Worm (Caenorhabditis elegans) whole organism, mixed stage, embryonic: Measurements from ENCODE around the gene W04B5.3.

Experiments used
- M03D4.4 ChIP-seq: sonication (generic microtip); optimal IDR thresholded peaks from 2 replicates; lab custom pipeline; 2017; ENCODE audit warnings: mild to moderate bottlenecking, missing genetic modification characterization, missing compliant biosample characterization
- bed-3 ChIP-seq: fragments of 200-800 bp; sonication (Bioruptor generic); optimal IDR thresholded peaks from 3 replicates; lab custom pipeline; 2018; ENCODE audit warnings: mild to moderate bottlenecking, missing genetic modification characterization, moderate library complexity, missing compliant biosample characterization
- blmp-1 ChIP-seq: fragments of 150-350 bp; optimal IDR thresholded peaks from 2 replicates; lab custom pipeline; 2014; ENCODE audit warnings: missing biosample characterization, missing genetic modification characterization
- ceh-39 ChIP-seq: fragments of 150-350 bp; optimal IDR thresholded peaks from 2 replicates; lab custom pipeline; 2014; ENCODE audit warnings: missing biosample characterization, missing genetic modification characterization
- ceh-43 ChIP-seq: fragments of 200-800 bp; sonication (Bioruptor generic); optimal IDR thresholded peaks from 2 replicates; lab custom pipeline; 2018; ENCODE audit warnings: mild to moderate bottlenecking, missing genetic modification characterization, moderate library complexity, missing compliant biosample characterization
- ceh-83 ChIP-seq: fragments of 200-800 bp; sonication (Bioruptor generic); optimal IDR thresholded peaks from 2 replicates; lab custom pipeline; 2018; ENCODE audit warnings: mild to moderate bottlenecking, missing genetic modification characterization, missing compliant biosample characterization
- ces-1 ChIP-seq: fragments of 150-350 bp; optimal IDR thresholded peaks from 2 replicates; lab custom pipeline; 2014; ENCODE audit warnings: missing biosample characterization, missing genetic modification reagents, missing genetic modification characterization
- drap-1 ChIP-seq: fragments of 200-800 bp; sonication (Bioruptor generic); optimal IDR thresholded peaks from 3 replicates; lab custom pipeline; 2018; ENCODE audit warnings: mild to moderate bottlenecking, missing genetic modification characterization, missing compliant biosample characterization
- elt-1 ChIP-seq: sonication (generic microtip); optimal IDR thresholded peaks from 2 replicates; lab custom pipeline; 2017; ENCODE audit warnings: missing genetic modification characterization, mild to moderate bottlenecking, missing compliant biosample characterization, antibody characterized with exemption, moderate library complexity, borderline replicate concordance; ENCODE audit not compliant: insufficient read depth
- elt-3 ChIP-seq: fragments of 150-350 bp; optimal IDR thresholded peaks from 2 replicates; lab custom pipeline; 2014; ENCODE audit warnings: missing biosample characterization, missing genetic modification characterization
- flh-1 ChIP-seq: fragments of 200-800 bp; sonication (Bioruptor generic); optimal IDR thresholded peaks from 2 replicates; lab custom pipeline; 2018; ENCODE audit warnings: mild to moderate bottlenecking, missing genetic modification characterization, moderate library complexity, missing compliant biosample characterization
- ham-2 ChIP-seq: fragments of 200-800 bp; sonication (Bioruptor generic); optimal IDR thresholded peaks from 2 replicates; lab custom pipeline; 2018; ENCODE audit warnings: mild to moderate bottlenecking, missing genetic modification characterization, missing compliant biosample characterization
- hlh-1 ChIP-seq: fragments of 150-350 bp; optimal IDR thresholded peaks from 2 replicates; lab custom pipeline; 2014; ENCODE audit warnings: missing biosample characterization, missing genetic modification reagents, missing genetic modification characterization
- lin-32 ChIP-seq: fragments of 200-800 bp; sonication (Bioruptor generic); optimal IDR thresholded peaks from 2 replicates; lab custom pipeline; 2018; ENCODE audit warnings: mild to moderate bottlenecking, missing genetic modification characterization, missing compliant biosample characterization
- lsy-2 ChIP-seq: fragments of 150-350 bp; optimal IDR thresholded peaks from 2 replicates; lab custom pipeline; 2014; ENCODE audit warnings: missing biosample characterization, missing genetic modification characterization
- mab-5 ChIP-seq: fragments of 150-350 bp; optimal IDR thresholded peaks from 2 replicates; lab custom pipeline; 2014; ENCODE audit warnings: missing biosample characterization, missing genetic modification characterization
- mep-1 ChIP-seq: fragments of 150-350 bp; optimal IDR thresholded peaks from 2 replicates; lab custom pipeline; 2017; ENCODE audit warnings: missing biosample characterization, missing genetic modification reagents, missing genetic modification characterization, inconsistent platforms
- mls-2 ChIP-seq: sonication (generic microtip); optimal IDR thresholded peaks from 2 replicates; lab custom pipeline; 2016; ENCODE audit warnings: mild to moderate bottlenecking, missing genetic modification characterization, moderate library complexity, missing compliant biosample characterization
- nhr-12 ChIP-seq: fragments of 150-350 bp; optimal IDR thresholded peaks from 2 replicates; lab custom pipeline; 2014; ENCODE audit warnings: missing biosample characterization, missing genetic modification characterization
- nhr-2 ChIP-seq: fragments of 150-350 bp; optimal IDR thresholded peaks from 2 replicates; lab custom pipeline; 2014; ENCODE audit warnings: missing biosample characterization, missing genetic modification characterization
- nhr-237 ChIP-seq: fragments of 150-350 bp; optimal IDR thresholded peaks from 2 replicates; lab custom pipeline; 2014; ENCODE audit warnings: missing biosample characterization, missing genetic modification characterization
- nhr-28 ChIP-seq: fragments of 150-350 bp; optimal IDR thresholded peaks from 2 replicates; lab custom pipeline; 2014; ENCODE audit warnings: missing biosample characterization, missing genetic modification characterization
- nhr-76 ChIP-seq: sonication (generic microtip); optimal IDR thresholded peaks from 2 replicates; lab custom pipeline; 2017; ENCODE audit warnings: missing biosample characterization, missing genetic modification characterization
- pha-4 ChIP-seq: fragments of 150-350 bp; optimal IDR thresholded peaks from 2 replicates; lab custom pipeline; 2018; ENCODE audit warnings: missing biosample characterization, missing genetic modification reagents, missing genetic modification characterization
- sem-2 ChIP-seq: fragments of 200-800 bp; sonication (Bioruptor generic); optimal IDR thresholded peaks from 2 replicates; lab custom pipeline; 2018; ENCODE audit warnings: mild to moderate bottlenecking, missing genetic modification characterization, missing compliant biosample characterization
- snpc-4 ChIP-seq: fragments of 150-350 bp; optimal IDR thresholded peaks from 2 replicates; lab custom pipeline; 2014; ENCODE audit warnings: missing biosample characterization, missing genetic modification characterization
- sptf-1 ChIP-seq: sonication (generic microtip); optimal IDR thresholded peaks from 2 replicates; lab custom pipeline; 2017; ENCODE audit warnings: mild to moderate bottlenecking, missing genetic modification characterization, moderate library complexity, missing compliant biosample characterization
- tbx-8 ChIP-seq: fragments of 200-800 bp; sonication (Bioruptor generic); optimal IDR thresholded peaks from 2 replicates; lab custom pipeline; 2018; ENCODE audit warnings: mild to moderate bottlenecking, missing genetic modification characterization, moderate library complexity, missing compliant biosample characterization
- unc-120 ChIP-seq: sonication (generic microtip); optimal IDR thresholded peaks from 2 replicates; lab custom pipeline; 2017; ENCODE audit warnings: missing genetic modification characterization, missing compliant biosample characterization; ENCODE audit not compliant: poor library complexity, severe bottlenecking
- unc-39 ChIP-seq: fragments of 150-350 bp; optimal IDR thresholded peaks from 2 replicates; lab custom pipeline; 2014; ENCODE audit warnings: missing biosample characterization, missing genetic modification characterization
- unc-62 ChIP-seq: fragments of 150-350 bp; optimal IDR thresholded peaks from 2 replicates; lab custom pipeline; 2014; ENCODE audit warnings: missing biosample characterization, missing genetic modification reagents, missing genetic modification characterization
- zip-8 ChIP-seq: fragments of 150-350 bp; optimal IDR thresholded peaks from 2 replicates; lab custom pipeline; 2014; ENCODE audit warnings: missing biosample characterization, missing genetic modification characterization
- ztf-11 ChIP-seq: fragments of 150-350 bp; optimal IDR thresholded peaks from 2 replicates; lab custom pipeline; 2014; ENCODE audit warnings: missing biosample characterization, missing genetic modification characterization

W04B5.3 gene

DNA sequence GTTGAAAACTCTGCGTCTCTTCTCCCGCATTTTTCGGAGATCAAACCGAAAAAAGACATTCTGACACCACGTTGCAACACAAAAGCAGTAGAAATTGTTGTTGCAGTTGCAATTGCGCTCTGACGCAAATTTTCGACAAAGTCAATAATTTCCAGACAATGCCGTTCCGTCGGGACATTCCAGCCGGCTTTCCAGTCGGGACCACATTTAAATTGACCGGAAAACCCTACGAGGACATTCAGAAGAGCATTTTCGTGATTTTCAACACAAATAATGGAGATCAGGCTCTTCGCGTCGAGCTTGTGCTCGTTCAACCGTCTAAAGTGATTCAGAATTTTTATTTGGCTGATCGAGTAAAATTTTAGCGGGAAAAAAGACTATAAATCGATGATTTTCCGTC, 667 bp downstream of the W04B5.3 start:
- TF ChIP-seq unc-39 (tag; lab: Kevin White, UChicago) (no peak), ham-2 (GFP tag; lab: Kevin White, UChicago) (no peak), nhr-2 (tag; lab: Kevin White, UChicago) (no peak), sptf-1 (no peak), nhr-12 (no peak), elt-1 (tag; lab: Kevin White, UChicago) (no peak), pha-4 (tag; lab: Kevin White, UChicago) (no peak), lsy-2 (no peak), mls-2 (tag; lab: Kevin White, UChicago) (no peak), unc-120 (tag; lab: Kevin White, UChicago) (no peak), nhr-28 (tag; lab: Kevin White, UChicago) (no peak)
- TF ChIP-seq, all 35 proteins: peak for 0

DNA sequence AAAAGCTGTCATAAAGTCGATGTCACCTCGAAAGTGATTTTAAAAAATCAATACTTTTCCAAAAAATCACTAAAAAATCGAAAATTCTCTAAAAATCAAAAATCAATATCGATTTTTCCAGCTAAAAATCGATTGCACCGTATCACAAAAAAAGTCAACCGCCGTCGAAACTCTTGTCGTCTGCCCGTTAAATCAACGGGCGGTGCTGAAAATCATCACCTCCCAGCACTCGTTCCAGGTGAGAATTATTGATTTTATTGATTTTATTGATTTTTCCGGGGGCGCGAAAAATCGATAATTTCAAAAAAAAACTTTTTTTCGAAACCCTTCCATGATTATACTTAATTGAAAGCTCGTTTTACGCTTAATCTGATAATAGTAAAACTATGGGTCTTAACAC, 1.2 kb downstream of the W04B5.3 start:
- no peak for TF ChIP-seq nhr-2 (tag; lab: Kevin White, UChicago)
- TF ChIP-seq, all 35 proteins: peak for 0

ce11 chrIII:2421226-2421625, 2.9 kb downstream of the W04B5.3 start:
- TF ChIP-seq mep-1 (tag; lab: Kevin White, UChicago) (no peak), lin-32 (GFP tag; lab: Kevin White, UChicago) (no peak), ceh-43 (GFP tag; lab: Kevin White, UChicago) (no peak), ztf-11 (tag; lab: Kevin White, UChicago) (no peak)

ce11 chrIII:2423638-2424037, 5.3 kb downstream of the W04B5.3 start:
- no peak for TF ChIP-seq sem-2 (GFP tag; lab: Kevin White, UChicago)
- no peak for TF ChIP-seq pha-4 (tag; lab: Kevin White, UChicago)
- no peak for TF ChIP-seq M03D4.4 (tag; lab: Kevin White, UChicago)
- no peak for TF ChIP-seq nhr-76 (tag; lab: Kevin White, UChicago)
- no peak for TF ChIP-seq elt-1 (tag; lab: Kevin White, UChicago)
- TF ChIP-seq unc-39 (tag; lab: Kevin White, UChicago): no peak
- TF ChIP-seq ceh-39 (tag; lab: Kevin White, UChicago): no peak
- TF ChIP-seq zip-8 (tag; lab: Kevin White, UChicago): no peak
- no peak for TF ChIP-seq drap-1
- no peak for TF ChIP-seq snpc-4 (tag; lab: Kevin White, UChicago)
- TF ChIP-seq mep-1 (tag; lab: Kevin White, UChicago): no peak
- TF ChIP-seq unc-62 (GFP tag; lab: Kevin White, UChicago): no peak
- TF ChIP-seq flh-1: no peak
- TF ChIP-seq unc-120 (tag; lab: Kevin White, UChicago): no peak

ce11 chrIII:2424783-2425329, 6.5 kb downstream of the W04B5.3 start:
- TF ChIP-seq drap-1 (no peak), blmp-1 (tag; lab: Kevin White, UChicago) (no peak), unc-120 (tag; lab: Kevin White, UChicago) (no peak), nhr-237 (tag; lab: Kevin White, UChicago) (no peak), tbx-8 (no peak), sptf-1 (no peak), ceh-83 (GFP tag; lab: Kevin White, UChicago) (no peak), nhr-12 (no peak), nhr-2 (tag; lab: Kevin White, UChicago) (no peak), ceh-43 (GFP tag; lab: Kevin White, UChicago) (no peak), nhr-28 (tag; lab: Kevin White, UChicago) (no peak), ceh-39 (tag; lab: Kevin White, UChicago) (no peak), nhr-76 (tag; lab: Kevin White, UChicago) (no peak), lsy-2 (no peak)

DNA sequence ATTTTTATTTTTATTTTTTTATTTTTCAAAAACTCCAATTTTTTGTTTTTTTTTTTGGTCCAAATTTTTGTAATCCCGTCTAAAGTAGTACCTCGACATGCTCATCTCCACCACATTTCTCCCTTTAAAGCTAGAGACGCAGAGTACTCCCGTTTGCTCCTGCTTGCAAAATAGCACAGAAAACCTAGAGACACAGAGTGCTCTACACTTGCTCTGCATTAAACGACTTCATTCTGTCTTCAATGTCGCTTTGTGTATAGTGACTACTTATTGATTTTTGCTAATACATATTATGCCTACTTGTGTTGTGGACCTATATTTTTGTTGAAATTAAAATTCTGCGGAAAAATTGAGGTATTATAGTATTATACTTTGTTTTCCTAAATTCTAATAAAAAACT, 7.8 kb downstream of the W04B5.3 start, which contains the start of gene W04B5.8:
Gene W04B5.8, plus strand, starts transcription at position 195 of the 400 bp plus-strand sequence.
- no peak for TF ChIP-seq mab-5
- TF ChIP-seq nhr-76 (tag; lab: Kevin White, UChicago): no peak
- TF ChIP-seq blmp-1 (tag; lab: Kevin White, UChicago): no peak
- no peak for TF ChIP-seq elt-3
- TF ChIP-seq ces-1 (GFP tag; lab: Kevin White, UChicago): peak; percentile 72
- TF ChIP-seq tbx-8: no peak
- TF ChIP-seq ztf-11 (tag; lab: Kevin White, UChicago): no peak
- TF ChIP-seq nhr-2 (tag; lab: Kevin White, UChicago): no peak
- no peak for TF ChIP-seq nhr-12
- TF ChIP-seq lsy-2: no peak
- TF ChIP-seq unc-120 (tag; lab: Kevin White, UChicago): peak; percentile 71
- no peak for TF ChIP-seq ceh-43 (GFP tag; lab: Kevin White, UChicago)
- no peak for TF ChIP-seq elt-1 (tag; lab: Kevin White, UChicago)
- no peak for TF ChIP-seq bed-3
- TF ChIP-seq hlh-1: peak; percentile 8
- TF ChIP-seq nhr-237 (tag; lab: Kevin White, UChicago): no peak
